Worm (Caenorhabditis elegans) whole organism, young adult: Measurements from ENCODE around the gene bgnt-1.2.

Experiments used
- B0019.2 ChIP-seq: fragments of 200-800 bp; sonication (Bioruptor generic); conservative IDR thresholded peaks from 2 replicates; pipeline ENCODE4 v1.3.6; 2022; ENCODE audit warnings: missing genetic modification reagents, missing genetic modification characterization, missing compliant biosample characterization
- F22D6.2 ChIP-seq: sonication (generic microtip); optimal IDR thresholded peaks from 2 replicates; lab custom pipeline; 2016; ENCODE audit warnings: mild to moderate bottlenecking, missing genetic modification characterization, missing compliant biosample characterization
- F37B4.10 ChIP-seq: fragments of 200-800 bp; sonication (Bioruptor generic); IDR thresholded peaks from 2 replicates; pipeline ENCODE4 v1.3.6; 2022; ENCODE audit warnings: missing genetic modification characterization, missing compliant biosample characterization
- F57C9.4 ChIP-seq: sonication (generic microtip); optimal IDR thresholded peaks from 2 replicates; lab custom pipeline; 2017; ENCODE audit warnings: mild to moderate bottlenecking, missing genetic modification characterization, missing compliant biosample characterization
- Y53F4B.3 ChIP-seq: fragments of 200-800 bp; sonication (Bioruptor generic); IDR thresholded peaks from 2 replicates; pipeline ENCODE4 v1.3.6; 2022; ENCODE audit warnings: missing genetic modification reagents, missing genetic modification characterization, missing compliant biosample characterization
- Y95B8A.8 ChIP-seq: fragments of 200-800 bp; sonication (Bioruptor generic); IDR thresholded peaks from 2 replicates; pipeline ENCODE4 v1.3.6; 2022; ENCODE audit warnings: missing genetic modification reagents, missing genetic modification characterization, missing compliant biosample characterization
- aptf-3 ChIP-seq: fragments of 200-800 bp; sonication (Bioruptor generic); IDR thresholded peaks from 2 replicates; pipeline ENCODE4 v1.3.6; 2022; ENCODE audit warnings: missing genetic modification characterization, missing compliant biosample characterization
- attf-6 ChIP-seq: fragments of 200-800 bp; sonication (Bioruptor generic); IDR thresholded peaks from 2 replicates; pipeline ENCODE4 v1.3.6; 2022; ENCODE audit warnings: missing genetic modification reagents, missing genetic modification characterization, missing compliant biosample characterization
- ceh-58 ChIP-seq: fragments of 200-800 bp; sonication (Bioruptor generic); IDR thresholded peaks from 2 replicates; pipeline ENCODE4 v1.3.6; 2022; ENCODE audit warnings: missing genetic modification characterization, missing compliant biosample characterization
- efl-1 ChIP-seq: fragments of 150-350 bp; optimal IDR thresholded peaks from 2 replicates; lab custom pipeline; 2014; ENCODE audit warnings: missing biosample characterization, missing genetic modification reagents, missing genetic modification characterization
- mes-4 ChIP-seq: sonication (generic microtip); optimal IDR thresholded peaks from 2 replicates; lab custom pipeline; 2016; ENCODE audit warnings: missing genotype, missing genetic modification characterization, missing compliant biosample characterization
- sea-2 ChIP-seq: fragments of 200-800 bp; sonication (Bioruptor generic); IDR thresholded peaks from 2 replicates; pipeline ENCODE4 v1.3.6; 2022; ENCODE audit warnings: missing genetic modification characterization, missing compliant biosample characterization
- snpc-4 ChIP-seq, 5 experiments: fragments of 150-350 bp in 1 of 5; sonication (generic microtip) in 4 of 5; optimal IDR thresholded peaks; 2 replicates each; lab custom pipeline; 2014 to 2018; ENCODE audit warnings: missing genetic modification characterization in 5 of 5, missing biosample characterization in 3 of 5, antibody characterized with exemption in 2 of 5, mild to moderate bottlenecking in 2 of 5, missing compliant biosample characterization in 2 of 5, missing genotype in 2 of 5, moderate library complexity in 2 of 5, missing genetic modification reagents in 1 of 5

- TF ChIP-seq sea-2 (GFP tag; lab: Robert Waterston, UW): no peak
- TF ChIP-seq B0019.2 (GFP tag; lab: Robert Waterston, UW): no peak
- TF ChIP-seq Y95B8A.8 (GFP tag; lab: Robert Waterston, UW): no peak
- TF ChIP-seq snpc-4 (GFP tag; optimal IDR thresholded peaks at IDR 0.05; lab: Kevin White, UChicago): no peak
- TF ChIP-seq snpc-4 (tag; optimal IDR thresholded peaks at IDR 0.05; lab: Kevin White, UChicago): no peak
- TF ChIP-seq aptf-3 (GFP tag; lab: Robert Waterston, UW): no peak
- no peak for TF ChIP-seq mes-4 (tag; lab: Kevin White, UChicago)
- no peak for TF ChIP-seq F37B4.10 (GFP tag; lab: Robert Waterston, UW)
- TF ChIP-seq F22D6.2 (tag; lab: Kevin White, UChicago): no peak
- TF ChIP-seq efl-1 (GFP tag; lab: Kevin White, UChicago): no peak
- TF ChIP-seq ceh-58 (GFP tag; lab: Robert Waterston, UW): no peak
- TF ChIP-seq F57C9.4 (tag; lab: Kevin White, UChicago): no peak
- TF ChIP-seq attf-6 (GFP tag; lab: Robert Waterston, UW): no peak
- TF ChIP-seq Y53F4B.3 (GFP tag; lab: Robert Waterston, UW): no peak
Measured at ce11 chrV:2118574-2118973, at the start of gene bgnt-1.2.
